Worm (Caenorhabditis elegans) whole organism, mixed stage, embryonic: ENCODE data around the gene ZK856.18.

Experiments
- M03D4.4 ChIP-seq: sonication (generic microtip); optimal IDR thresholded peaks from 2 replicates; lab custom pipeline; 2017; ENCODE audit warnings: mild to moderate bottlenecking, missing genetic modification characterization, missing compliant biosample characterization
- bed-3 ChIP-seq: fragments of 200-800 bp; sonication (Bioruptor generic); optimal IDR thresholded peaks from 3 replicates; lab custom pipeline; 2018; ENCODE audit warnings: mild to moderate bottlenecking, missing genetic modification characterization, moderate library complexity, missing compliant biosample characterization
- blmp-1 ChIP-seq: fragments of 150-350 bp; optimal IDR thresholded peaks from 2 replicates; lab custom pipeline; 2014; ENCODE audit warnings: missing biosample characterization, missing genetic modification characterization
- ceh-39 ChIP-seq: fragments of 150-350 bp; optimal IDR thresholded peaks from 2 replicates; lab custom pipeline; 2014; ENCODE audit warnings: missing biosample characterization, missing genetic modification characterization
- ceh-43 ChIP-seq: fragments of 200-800 bp; sonication (Bioruptor generic); optimal IDR thresholded peaks from 2 replicates; lab custom pipeline; 2018; ENCODE audit warnings: mild to moderate bottlenecking, missing genetic modification characterization, moderate library complexity, missing compliant biosample characterization
- ceh-83 ChIP-seq: fragments of 200-800 bp; sonication (Bioruptor generic); optimal IDR thresholded peaks from 2 replicates; lab custom pipeline; 2018; ENCODE audit warnings: mild to moderate bottlenecking, missing genetic modification characterization, missing compliant biosample characterization
- ces-1 ChIP-seq: fragments of 150-350 bp; optimal IDR thresholded peaks from 2 replicates; lab custom pipeline; 2014; ENCODE audit warnings: missing biosample characterization, missing genetic modification reagents, missing genetic modification characterization
- elt-1 ChIP-seq: sonication (generic microtip); optimal IDR thresholded peaks from 2 replicates; lab custom pipeline; 2017; ENCODE audit warnings: missing genetic modification characterization, mild to moderate bottlenecking, missing compliant biosample characterization, antibody characterized with exemption, moderate library complexity, borderline replicate concordance; ENCODE audit not compliant: insufficient read depth
- elt-3 ChIP-seq: fragments of 150-350 bp; optimal IDR thresholded peaks from 2 replicates; lab custom pipeline; 2014; ENCODE audit warnings: missing biosample characterization, missing genetic modification characterization
- flh-1 ChIP-seq: fragments of 200-800 bp; sonication (Bioruptor generic); optimal IDR thresholded peaks from 2 replicates; lab custom pipeline; 2018; ENCODE audit warnings: mild to moderate bottlenecking, missing genetic modification characterization, moderate library complexity, missing compliant biosample characterization
- hlh-1 ChIP-seq: fragments of 150-350 bp; optimal IDR thresholded peaks from 2 replicates; lab custom pipeline; 2014; ENCODE audit warnings: missing biosample characterization, missing genetic modification reagents, missing genetic modification characterization
- lin-13 ChIP-seq: fragments of 150-350 bp; optimal IDR thresholded peaks from 2 replicates; lab custom pipeline; 2014; ENCODE audit warnings: missing biosample characterization, missing genetic modification characterization
- lin-32 ChIP-seq: fragments of 200-800 bp; sonication (Bioruptor generic); optimal IDR thresholded peaks from 2 replicates; lab custom pipeline; 2018; ENCODE audit warnings: mild to moderate bottlenecking, missing genetic modification characterization, missing compliant biosample characterization
- lsy-2 ChIP-seq: fragments of 150-350 bp; optimal IDR thresholded peaks from 2 replicates; lab custom pipeline; 2014; ENCODE audit warnings: missing biosample characterization, missing genetic modification characterization
- mab-5 ChIP-seq: fragments of 150-350 bp; optimal IDR thresholded peaks from 2 replicates; lab custom pipeline; 2014; ENCODE audit warnings: missing biosample characterization, missing genetic modification characterization
- mep-1 ChIP-seq: fragments of 150-350 bp; optimal IDR thresholded peaks from 2 replicates; lab custom pipeline; 2017; ENCODE audit warnings: missing biosample characterization, missing genetic modification reagents, missing genetic modification characterization, inconsistent platforms
- mls-2 ChIP-seq: sonication (generic microtip); optimal IDR thresholded peaks from 2 replicates; lab custom pipeline; 2016; ENCODE audit warnings: mild to moderate bottlenecking, missing genetic modification characterization, moderate library complexity, missing compliant biosample characterization
- nhr-12 ChIP-seq: fragments of 150-350 bp; optimal IDR thresholded peaks from 2 replicates; lab custom pipeline; 2014; ENCODE audit warnings: missing biosample characterization, missing genetic modification characterization
- nhr-2 ChIP-seq: fragments of 150-350 bp; optimal IDR thresholded peaks from 2 replicates; lab custom pipeline; 2014; ENCODE audit warnings: missing biosample characterization, missing genetic modification characterization
- nhr-237 ChIP-seq: fragments of 150-350 bp; optimal IDR thresholded peaks from 2 replicates; lab custom pipeline; 2014; ENCODE audit warnings: missing biosample characterization, missing genetic modification characterization
- nhr-28 ChIP-seq: fragments of 150-350 bp; optimal IDR thresholded peaks from 2 replicates; lab custom pipeline; 2014; ENCODE audit warnings: missing biosample characterization, missing genetic modification characterization
- nhr-76 ChIP-seq: sonication (generic microtip); optimal IDR thresholded peaks from 2 replicates; lab custom pipeline; 2017; ENCODE audit warnings: missing biosample characterization, missing genetic modification characterization
- pha-4 ChIP-seq: fragments of 150-350 bp; optimal IDR thresholded peaks from 2 replicates; lab custom pipeline; 2018; ENCODE audit warnings: missing biosample characterization, missing genetic modification reagents, missing genetic modification characterization
- sem-2 ChIP-seq: fragments of 200-800 bp; sonication (Bioruptor generic); optimal IDR thresholded peaks from 2 replicates; lab custom pipeline; 2018; ENCODE audit warnings: mild to moderate bottlenecking, missing genetic modification characterization, missing compliant biosample characterization
- sptf-1 ChIP-seq: sonication (generic microtip); optimal IDR thresholded peaks from 2 replicates; lab custom pipeline; 2017; ENCODE audit warnings: mild to moderate bottlenecking, missing genetic modification characterization, moderate library complexity, missing compliant biosample characterization
- tbx-8 ChIP-seq: fragments of 200-800 bp; sonication (Bioruptor generic); optimal IDR thresholded peaks from 2 replicates; lab custom pipeline; 2018; ENCODE audit warnings: mild to moderate bottlenecking, missing genetic modification characterization, moderate library complexity, missing compliant biosample characterization
- unc-120 ChIP-seq: sonication (generic microtip); optimal IDR thresholded peaks from 2 replicates; lab custom pipeline; 2017; ENCODE audit warnings: missing genetic modification characterization, missing compliant biosample characterization; ENCODE audit not compliant: poor library complexity, severe bottlenecking
- unc-39 ChIP-seq: fragments of 150-350 bp; optimal IDR thresholded peaks from 2 replicates; lab custom pipeline; 2014; ENCODE audit warnings: missing biosample characterization, missing genetic modification characterization
- unc-62 ChIP-seq: fragments of 150-350 bp; optimal IDR thresholded peaks from 2 replicates; lab custom pipeline; 2014; ENCODE audit warnings: missing biosample characterization, missing genetic modification reagents, missing genetic modification characterization
- zip-8 ChIP-seq: fragments of 150-350 bp; optimal IDR thresholded peaks from 2 replicates; lab custom pipeline; 2014; ENCODE audit warnings: missing biosample characterization, missing genetic modification characterization
- ztf-11 ChIP-seq: fragments of 150-350 bp; optimal IDR thresholded peaks from 2 replicates; lab custom pipeline; 2014; ENCODE audit warnings: missing biosample characterization, missing genetic modification characterization

The ZK856.18 gene

ce11 chrV:10185719-10186118 is at the start of gene ZK856.18:
ZK856.18 (minus strand) TSS chrV:10186007.
- TF ChIP-seq elt-3 (tag; lab: Kevin White, UChicago) (no peak), bed-3 (GFP tag; lab: Kevin White, UChicago) (no peak), ceh-83 (no peak), ztf-11 (tag; lab: Kevin White, UChicago) (no peak), sem-2 (GFP tag; lab: Kevin White, UChicago) (no peak), mls-2 (tag; lab: Kevin White, UChicago) (no peak), hlh-1 (tag; lab: Kevin White, UChicago) (no peak), tbx-8 (GFP tag; lab: Kevin White, UChicago) (no peak)

ce11 chrV:10233330-10233729 is 47.5 kb upstream of the ZK856.18 start, which contains the start of gene str-182:
str-182 (minus strand) TSS chrV:10233430.
- TF ChIP-seq nhr-237 (tag; lab: Kevin White, UChicago), result no peak
- TF ChIP-seq ztf-11 (tag; lab: Kevin White, UChicago), result no peak
- TF ChIP-seq pha-4, result no peak
- no peak for TF ChIP-seq mab-5 (tag; lab: Kevin White, UChicago)
- TF ChIP-seq mep-1 (tag; lab: Kevin White, UChicago), result no peak
- no peak for TF ChIP-seq nhr-2 (tag; lab: Kevin White, UChicago)
- no peak for TF ChIP-seq flh-1 (GFP tag; lab: Kevin White, UChicago)

- TF ChIP-seq ces-1 (GFP tag; lab: Kevin White, UChicago), result no peak
- TF ChIP-seq M03D4.4 (tag; lab: Kevin White, UChicago), result no peak
- no peak for TF ChIP-seq ztf-11 (tag; lab: Kevin White, UChicago)
- TF ChIP-seq elt-3 (tag; lab: Kevin White, UChicago), result no peak
- no peak for TF ChIP-seq unc-62 (GFP tag; lab: Kevin White, UChicago)
- no peak for TF ChIP-seq nhr-28 (tag; lab: Kevin White, UChicago)
- no peak for TF ChIP-seq ceh-43
- TF ChIP-seq unc-120 (tag; lab: Kevin White, UChicago), result no peak
- no peak for TF ChIP-seq sptf-1 (tag; lab: Kevin White, UChicago)
- no peak for TF ChIP-seq nhr-12 (tag; lab: Kevin White, UChicago)
- no peak for TF ChIP-seq mep-1 (tag; lab: Kevin White, UChicago)
- TF ChIP-seq zip-8, result no peak
- TF ChIP-seq ceh-83, result no peak
- TF ChIP-seq mab-5 (tag; lab: Kevin White, UChicago), result no peak
- TF ChIP-seq elt-1 (tag; lab: Kevin White, UChicago), result no peak
- no peak for TF ChIP-seq nhr-2 (tag; lab: Kevin White, UChicago)
- TF ChIP-seq lin-13 (tag; lab: Kevin White, UChicago), result no peak
- TF ChIP-seq lsy-2, result no peak
- TF ChIP-seq bed-3 (GFP tag; lab: Kevin White, UChicago), result no peak
Observed at ce11 chrV:10230932-10231331, 45.1 kb upstream of the ZK856.18 start, which contains the start of gene fipr-6. fipr-6 (plus strand) TSS chrV:10231232.

- TF ChIP-seq unc-39, result no peak
- no peak for TF ChIP-seq bed-3 (GFP tag; lab: Kevin White, UChicago)
- no peak for TF ChIP-seq nhr-2 (tag; lab: Kevin White, UChicago)
- TF ChIP-seq elt-3 (tag; lab: Kevin White, UChicago), result no peak
- TF ChIP-seq ceh-39, result no peak
- no peak for TF ChIP-seq ceh-43
- no peak for TF ChIP-seq mep-1 (tag; lab: Kevin White, UChicago)
- TF ChIP-seq lin-32 (GFP tag; lab: Kevin White, UChicago), result no peak
- TF ChIP-seq blmp-1 (tag; lab: Kevin White, UChicago), result no peak
- no peak for TF ChIP-seq mls-2 (tag; lab: Kevin White, UChicago)
- no peak for TF ChIP-seq lin-13 (tag; lab: Kevin White, UChicago)
- no peak for TF ChIP-seq sptf-1 (tag; lab: Kevin White, UChicago)
- TF ChIP-seq nhr-76 (tag; lab: Kevin White, UChicago), result no peak
- no peak for TF ChIP-seq ces-1 (GFP tag; lab: Kevin White, UChicago)
Observed at ce11 chrV:10229222-10229879, 43.5 kb upstream of the ZK856.18 start, which contains the start of the genes pyt-1 and fipr-7. pyt-1 (minus strand) TSS chrV:10229322. fipr-7 (plus strand) TSS chrV:10229829.
